Worm (Caenorhabditis elegans) whole organism, L3 larva: ENCODE data around the gene F56C3.9.
"Not testable (repeated sequence)": the region's sequence is repeated elsewhere in the genome, so short reads cannot be mapped to it uniquely, and the experiment has no call there.

Experiments used
- R02D3.7 ChIP-seq: fragments of 150-350 bp; optimal IDR thresholded peaks from 2 replicates; lab custom pipeline; 2014; ENCODE audit warnings: missing biosample characterization, missing genetic modification characterization
- aly-2 ChIP-seq: fragments of 150-350 bp; optimal IDR thresholded peaks from 2 replicates; lab custom pipeline; 2014; ENCODE audit warnings: missing biosample characterization, missing genetic modification characterization
- fos-1 ChIP-seq: fragments of 150-350 bp; optimal IDR thresholded peaks from 2 replicates; lab custom pipeline; 2014; ENCODE audit warnings: missing biosample characterization, missing genetic modification characterization
- hmg-11 ChIP-seq: sonication (generic microtip); optimal IDR thresholded peaks from 2 replicates; lab custom pipeline; 2016; ENCODE audit warnings: missing genetic modification characterization, missing compliant biosample characterization
- mdl-1 ChIP-seq: fragments of 150-350 bp; optimal IDR thresholded peaks from 2 replicates; lab custom pipeline; 2014; ENCODE audit warnings: missing biosample characterization, missing genetic modification characterization
- nhr-11 ChIP-seq: fragments of 150-350 bp; optimal IDR thresholded peaks from 2 replicates; lab custom pipeline; 2014; ENCODE audit warnings: missing biosample characterization, missing genetic modification characterization
- nhr-237 ChIP-seq: fragments of 150-350 bp; optimal IDR thresholded peaks from 2 replicates; lab custom pipeline; 2014; ENCODE audit warnings: missing biosample characterization, missing genetic modification characterization
- nhr-25 ChIP-seq: sonication (generic microtip); optimal IDR thresholded peaks from 2 replicates; lab custom pipeline; 2017; ENCODE audit warnings: missing biosample characterization, missing genetic modification characterization
- nhr-28 ChIP-seq: fragments of 150-350 bp; optimal IDR thresholded peaks from 2 replicates; lab custom pipeline; 2014; ENCODE audit warnings: missing biosample characterization, missing genetic modification characterization
- nhr-76 ChIP-seq: fragments of 150-350 bp; sonication (generic microtip); optimal IDR thresholded peaks from 5 replicates; lab custom pipeline; 2014; ENCODE audit warnings: missing biosample characterization, missing genetic modification characterization
- pha-4 ChIP-seq: fragments of 150-350 bp; optimal IDR thresholded peaks from 2 replicates; lab custom pipeline; 2014; ENCODE audit warnings: missing biosample characterization, missing genetic modification reagents, missing genetic modification characterization
- pqm-1 ChIP-seq: fragments of 150-350 bp; optimal IDR thresholded peaks from 2 replicates; lab custom pipeline; 2017; ENCODE audit warnings: missing biosample characterization, missing genetic modification characterization, inconsistent platforms
- snpc-4 ChIP-seq: fragments of 150-350 bp; optimal IDR thresholded peaks from 2 replicates; lab custom pipeline; 2014; ENCODE audit warnings: missing biosample characterization, missing genetic modification characterization
- tbx-2 ChIP-seq: sonication (generic microtip); optimal IDR thresholded peaks from 2 replicates; lab custom pipeline; 2016; ENCODE audit warnings: mild to moderate bottlenecking, missing genetic modification characterization, missing compliant biosample characterization

- not testable (repeated sequence) for TF ChIP-seq R02D3.7; nhr-76 (tag; lab: Kevin White, UChicago); hmg-11 (tag; lab: Kevin White, UChicago); nhr-237 (tag; lab: Kevin White, UChicago); nhr-28; pqm-1; nhr-11 (tag; lab: Kevin White, UChicago); mdl-1 (tag; lab: Kevin White, UChicago); fos-1 (tag; lab: Kevin White, UChicago); aly-2 (tag; lab: Kevin White, UChicago); nhr-25 (tag; lab: Kevin White, UChicago); snpc-4 (tag; lab: Kevin White, UChicago); tbx-2 (tag; lab: Kevin White, UChicago); pha-4 (tag; lab: Kevin White, UChicago)
These were observed 9.7 kb upstream of the F56C3.9 start, which contains the start of gene ZK402.2 for ce11 chrX:1403444-1403843.
